Worm (Caenorhabditis elegans) whole organism, L2 larva: ENCODE measurements around the gene irld-27.

Source experiments
- ama-1 ChIP-seq: fragments of 150-350 bp; optimal IDR thresholded peaks from 2 replicates; lab custom pipeline; 2018; ENCODE audit warnings: inconsistent platforms
- ceh-82 ChIP-seq: fragments of 150-350 bp; optimal IDR thresholded peaks from 2 replicates; lab custom pipeline; 2014; ENCODE audit warnings: missing biosample characterization, missing genetic modification characterization
- fos-1 ChIP-seq: fragments of 150-350 bp; optimal IDR thresholded peaks from 2 replicates; lab custom pipeline; 2014; ENCODE audit warnings: missing biosample characterization, missing genetic modification characterization
- lin-39 ChIP-seq: fragments of 150-350 bp; optimal IDR thresholded peaks from 2 replicates; lab custom pipeline; 2014; ENCODE audit warnings: missing biosample characterization, missing genetic modification reagents, missing genetic modification characterization
- mab-5 ChIP-seq: fragments of 150-350 bp; optimal IDR thresholded peaks from 2 replicates; lab custom pipeline; 2014; ENCODE audit warnings: missing biosample characterization, missing genetic modification characterization
- nhr-10 ChIP-seq: sonication (generic microtip); optimal IDR thresholded peaks from 2 replicates; lab custom pipeline; 2017; ENCODE audit warnings: missing biosample characterization, missing genetic modification characterization
- ztf-11 ChIP-seq: sonication (generic microtip); optimal IDR thresholded peaks from 2 replicates; lab custom pipeline; 2017; ENCODE audit warnings: missing biosample characterization, missing genetic modification characterization

ce11 chrII:3327104-3327503 lies 5.0 kb upstream of the irld-27 start, which contains the start of gene Y46D2A.3:
- TF ChIP-seq ama-1 (lab: Kevin White, UChicago) (no peak), lin-39 (tag; lab: Kevin White, UChicago) (no peak), mab-5 (tag; lab: Kevin White, UChicago) (no peak), fos-1 (tag; lab: Kevin White, UChicago) (no peak), nhr-10 (tag; lab: Kevin White, UChicago) (no peak), ceh-82 (tag; lab: Kevin White, UChicago) (no peak), ztf-11 (tag; lab: Kevin White, UChicago) (no peak)
